Fruit fly (Drosophila melanogaster): ENCODE results near the gene CG9265.

Gene CG9265

dm6 chr2L:21035704-21036369 is 35.5 kb downstream of the CG9265 start:
- TF ChIP-seq Xbp1 (GFP tag; optimal IDR thresholded peaks at IDR 0.05) (peak; percentile 25), ci (GFP tag; IDR thresholded peaks at IDR 0.05) (peak; percentile 47; the same call in 1 of the 3 replicates), CG10267 (tag; optimal IDR thresholded peaks at IDR 0.05) (no peak), CG4404 (GFP tag; IDR thresholded peaks at IDR 0.05) (peak; percentile 54), zfh1 (GFP tag; IDR thresholded peaks at IDR 0.05) (0 out of 3 replicates have a peak, but pooled peaks have one; percentile 33), dmrt99B (tag; optimal IDR thresholded peaks at IDR 0.05) (peak; percentile 21), Dad (GFP tag; optimal IDR thresholded peaks at IDR 0.05) (no peak), esg (GFP tag; conservative IDR thresholded peaks at IDR 0.05) (no peak), D19A (tag; optimal IDR thresholded peaks at IDR 0.05) (peak; percentile 1), chif (GFP tag; optimal IDR thresholded peaks at IDR 0.05) (peak in 1 of 2 experiments; percentile 39), sens (GFP tag) (peak; percentile 48), zen (tag; optimal IDR thresholded peaks at IDR 0.05) (peak; percentile 37), ind (GFP tag; optimal IDR thresholded peaks at IDR 0.05) (peak; percentile 0), Ptx1 (GFP tag; IDR thresholded peaks at IDR 0.05) (0 out of 2 replicates have a peak, but pooled peaks have one; percentile 23), CG16863 (GFP tag; optimal IDR thresholded peaks at IDR 0.05) (peak; percentile 13), Aef1 (GFP tag; IDR thresholded peaks at IDR 0.05) (no peak), CG7839 (tag; optimal IDR thresholded peaks at IDR 0.05) (peak; percentile 26), CG12236 (GFP tag; optimal IDR thresholded peaks at IDR 0.05) (no peak), CG12391 (tag; optimal IDR thresholded peaks at IDR 0.05) (peak; percentile 10), dysf (GFP tag; IDR thresholded peaks at IDR 0.05) (peak; percentile 43; the same call in 1 of the 3 replicates), az2 (GFP tag; optimal IDR thresholded peaks at IDR 0.05) (peak; percentile 20), CG15601 (tag; optimal IDR thresholded peaks at IDR 0.05) (no peak), Lpt (GFP tag; optimal IDR thresholded peaks at IDR 0.05) (no peak), fd102C (GFP tag; optimal IDR thresholded peaks at IDR 0.05) (peak; percentile 20), bsh (GFP tag; optimal IDR thresholded peaks at IDR 0.05) (peak in 1 of 2 experiments; percentile 37), grau (tag; optimal IDR thresholded peaks at IDR 0.05) (peak; percentile 1), fru (optimal IDR thresholded peaks at IDR 0.05) (no peak), prd (optimal IDR thresholded peaks at IDR 0.05) (no peak), prd (GFP tag; IDR thresholded peaks at IDR 0.05) (peak; percentile 58; the same call in 2 of the 3 replicates), gsb-n (tag; optimal IDR thresholded peaks at IDR 0.05) (peak; percentile 8), lilli (GFP tag; optimal IDR thresholded peaks at IDR 0.05) (peak; percentile 19), CG2120 (GFP tag; optimal IDR thresholded peaks at IDR 0.05) (peak; percentile 2), dmrt11E (tag; optimal IDR thresholded peaks at IDR 0.05) (peak; percentile 15), chn (GFP tag; optimal IDR thresholded peaks at IDR 0.05) (peak; percentile 19), Xrp1 (GFP tag; IDR thresholded peaks at IDR 0.05) (peak; percentile 53; the same call in 1 of the 2 replicates), CG12104 (GFP tag; optimal IDR thresholded peaks at IDR 0.05) (no peak), CG18599 (GFP tag; optimal IDR thresholded peaks at IDR 0.05) (peak; percentile 13), D19B (GFP tag; optimal IDR thresholded peaks at IDR 0.05) (peak; percentile 70), NC2β (GFP tag; optimal IDR thresholded peaks at IDR 0.05) (peak; percentile 4), NfI (GFP tag; optimal IDR thresholded peaks at IDR 0.05) (no peak), lab (GFP tag; optimal IDR thresholded peaks at IDR 0.05) (peak; percentile 30), bigmax (GFP tag; optimal IDR thresholded peaks at IDR 0.05) (no peak), CG15479 (GFP tag; optimal IDR thresholded peaks at IDR 0.05) (peak; percentile 6), CG2712 (tag; optimal IDR thresholded peaks at IDR 0.05) (peak; percentile 20), CG1603 (tag; optimal IDR thresholded peaks at IDR 0.05) (peak; percentile 21), gem (tag; optimal IDR thresholded peaks at IDR 0.05) (peak; percentile 24), CG6689 (GFP tag; IDR thresholded peaks at IDR 0.05) (peak; percentile 51), Hr39 (optimal IDR thresholded peaks at IDR 0.05) (peak; percentile 7), CG8765 (GFP tag; IDR thresholded peaks at IDR 0.05) (peak; percentile 42; the same call in 1 of the 2 replicates), CG16815 (GFP tag; optimal IDR thresholded peaks at IDR 0.05) (peak; percentile 25)

Data from whole organism, embryonic.